Fruit fly (Drosophila melanogaster) whole organism, wandering third instar larva: ENCODE measurements around the gene CG11523.

Experiments used
- Abd-B ChIP-seq: fragments of >200 bp; optimal IDR thresholded peaks from 2 replicates; lab custom pipeline; 2017; ENCODE audit warnings: missing biosample characterization, missing genetic modification characterization
- CG32264 ChIP-seq: fragments of 200-800 bp; sonication (Bioruptor generic); optimal IDR thresholded peaks from 2 replicates; lab custom pipeline; 2016; ENCODE audit warnings: missing biosample characterization, missing genetic modification characterization
- CrebA ChIP-seq: fragments of 200-800 bp; sonication (Bioruptor generic); optimal IDR thresholded peaks from 2 replicates; lab custom pipeline; 2016; ENCODE audit warnings: missing biosample characterization, mild to moderate bottlenecking, missing genetic modification characterization, borderline replicate concordance
- Dfd ChIP-seq: fragments of >200 bp; optimal IDR thresholded peaks from 2 replicates; lab custom pipeline; 2017; ENCODE audit warnings: missing biosample characterization, missing genetic modification characterization
- Hr78 ChIP-seq: fragments of >200 bp; optimal IDR thresholded peaks from 2 replicates; lab custom pipeline; 2017; ENCODE audit warnings: missing biosample characterization, missing genetic modification characterization
- Hr83 ChIP-seq: fragments of 200-300 bp; sonication (Bioruptor generic); optimal IDR thresholded peaks from 2 replicates; lab custom pipeline; 2016; ENCODE audit warnings: missing biosample characterization, mild to moderate bottlenecking, missing genetic modification characterization, moderate library complexity; ENCODE audit not compliant: poor library complexity, severe bottlenecking
- Jra ChIP-seq: sonication (Bioruptor generic); optimal IDR thresholded peaks from 2 replicates; lab custom pipeline; 2016; ENCODE audit warnings: missing biosample characterization, missing genetic modification characterization
- Mio ChIP-seq: sonication (Bioruptor generic); optimal IDR thresholded peaks from 2 replicates; lab custom pipeline; 2016; ENCODE audit warnings: missing biosample characterization, missing genetic modification characterization
- Myc ChIP-seq: fragments of >200 bp; optimal IDR thresholded peaks from 2 replicates; lab custom pipeline; 2017
- br ChIP-seq: fragments of 200-800 bp; sonication (Bioruptor generic); optimal IDR thresholded peaks from 2 replicates; lab custom pipeline; 2016; ENCODE audit warnings: missing biosample characterization, missing genetic modification characterization
- brk ChIP-seq: fragments of 200-800 bp; sonication (Bioruptor generic); optimal IDR thresholded peaks from 2 replicates; lab custom pipeline; 2016; ENCODE audit warnings: missing biosample characterization, mild to moderate bottlenecking, missing genetic modification characterization
- dmrt93B ChIP-seq: fragments of 200-800 bp; sonication (Bioruptor generic); optimal IDR thresholded peaks from 2 replicates; lab custom pipeline; 2018; ENCODE audit warnings: missing biosample characterization, mild to moderate bottlenecking, missing genetic modification characterization
- dsf ChIP-seq: sonication (Bioruptor generic); optimal IDR thresholded peaks from 2 replicates; lab custom pipeline; 2016; ENCODE audit warnings: missing biosample characterization, missing genetic modification characterization, borderline replicate concordance
- foxo ChIP-seq, 2 experiments: fragments of 200-800 bp; sonication (Bioruptor generic); optimal IDR thresholded peaks; 2 replicates in 1 of 2; 3 replicates in 1 of 2; lab custom pipeline; 2016 to 2017; ENCODE audit warnings: missing biosample characterization in 2 of 2, missing genetic modification characterization in 2 of 2
- h ChIP-seq: fragments of 200-800 bp; sonication (Bioruptor generic); optimal IDR thresholded peaks from 3 replicates; lab custom pipeline; 2016; ENCODE audit warnings: missing biosample characterization, mild to moderate bottlenecking, missing genetic modification characterization
- jim ChIP-seq: fragments of 175-275, 200-325 bp; sonication (Bioruptor generic); optimal IDR thresholded peaks from 2 replicates; lab custom pipeline; 2016; ENCODE audit warnings: missing biosample characterization, mild to moderate bottlenecking, missing genetic modification characterization
- lola ChIP-seq: fragments of >200 bp; optimal IDR thresholded peaks from 2 replicates; lab custom pipeline; 2017; ENCODE audit warnings: missing biosample characterization, missing genetic modification characterization
- sage ChIP-seq: fragments of 200-800 bp; sonication (Bioruptor generic); optimal IDR thresholded peaks from 2 replicates; lab custom pipeline; 2016; ENCODE audit warnings: missing biosample characterization, mild to moderate bottlenecking, missing genetic modification characterization
- woc ChIP-seq: sonication (Bioruptor generic); optimal IDR thresholded peaks from 2 replicates; lab custom pipeline; 2016; ENCODE audit warnings: missing biosample characterization, mild to moderate bottlenecking, missing genetic modification characterization

Gene CG11523

dm6 chr3L:22223071-22223470 is 43.4 kb downstream of the CG11523 start:
- TF ChIP-seq Mio (GFP tag; lab: Kevin White, UChicago) (no peak), h (GFP tag; lab: Kevin White, UChicago) (no peak), CG32264 (GFP tag; lab: Kevin White, UChicago) (no peak), CrebA (GFP tag; lab: Kevin White, UChicago) (no peak), lola (no peak), Hr78 (no peak), dsf (GFP tag; lab: Kevin White, UChicago) (no peak), Dfd (GFP tag; lab: Kevin White, UChicago) (no peak), sage (GFP tag; lab: Kevin White, UChicago) (no peak), Jra (GFP tag; lab: Kevin White, UChicago) (no peak), foxo (GFP tag; optimal IDR thresholded peaks at IDR 0.05; lab: Kevin White, UChicago) (no peak), dmrt93B (GFP tag; lab: Kevin White, UChicago) (no peak), Hr83 (GFP tag; lab: Kevin White, UChicago) (no peak), Abd-B (no peak), jim (GFP tag; lab: Kevin White, UChicago) (no peak), Myc (lab: Kevin White, UChicago) (no peak), br (GFP tag; lab: Kevin White, UChicago) (no peak), brk (no peak), woc (GFP tag; lab: Kevin White, UChicago) (no peak)
